Fruit fly (Drosophila melanogaster): ENCODE data around the gene ctp.

ctp gene

DNA sequence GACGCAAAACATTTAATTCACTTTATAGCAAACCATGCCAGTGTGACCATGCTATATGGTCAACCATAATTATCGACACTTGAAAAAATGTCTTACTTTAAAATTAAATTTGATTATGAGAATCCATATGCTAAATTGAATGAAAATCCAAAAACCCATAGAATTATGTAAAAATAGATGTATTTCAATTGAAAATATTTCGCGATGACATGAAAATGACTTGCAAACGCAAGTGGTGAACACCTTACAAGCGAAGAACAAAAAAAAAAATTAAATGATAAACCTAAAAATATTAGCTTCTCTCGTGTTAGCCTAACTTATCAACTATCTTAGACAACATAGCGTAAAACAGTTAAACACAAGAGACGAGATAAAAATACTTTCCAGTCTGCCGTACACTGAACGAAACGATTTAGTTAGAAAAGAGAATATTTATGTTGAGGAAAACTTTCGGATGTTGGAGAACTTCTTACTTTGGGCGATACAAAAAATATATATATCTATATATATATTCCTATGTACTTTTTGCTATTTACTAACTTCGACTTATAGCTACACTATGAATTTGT is 7.7 kb upstream of the ctp start (continued):
- TF ChIP-seq repo (GFP tag; optimal IDR thresholded peaks at IDR 0.05) (no peak), phol (tag; optimal IDR thresholded peaks at IDR 0.05) (peak; percentile 58), CG13296 (GFP tag; optimal IDR thresholded peaks at IDR 0.05) (no peak), NK7.1 (GFP tag; optimal IDR thresholded peaks at IDR 0.05) (no peak), p53 (GFP tag; optimal IDR thresholded peaks at IDR 0.05) (no peak), HLH3B (GFP tag; IDR thresholded peaks at IDR 0.05) (peak; percentile 49; the same call in 1 of the 2 replicates), caup (GFP tag; optimal IDR thresholded peaks at IDR 0.05; ENCODE audit: severe bottlenecking) (peak; percentile 59), fd96Cb (tag; optimal IDR thresholded peaks at IDR 0.05) (peak; percentile 60), croc (GFP tag; conservative IDR thresholded peaks at IDR 0.05) (no peak), gfzf (GFP tag; optimal IDR thresholded peaks at IDR 0.05) (no peak), Jarid2 (GFP tag; optimal IDR thresholded peaks at IDR 0.05) (no peak), CG9215 (GFP tag; IDR thresholded peaks at IDR 0.05) (no peak), CG11696 (GFP tag; IDR thresholded peaks at IDR 0.05) (no peak), row (GFP tag; IDR thresholded peaks at IDR 0.05) (peak; percentile 71; the same call in 2 of the 3 replicates), CG4328 (GFP tag; optimal IDR thresholded peaks at IDR 0.05) (no peak), sima (GFP tag; optimal IDR thresholded peaks at IDR 0.05) (no peak), emc (GFP tag; optimal IDR thresholded peaks at IDR 0.05) (no peak), tna (GFP tag; IDR thresholded peaks at IDR 0.05; ENCODE audit: partially characterized antibody) (no peak), pzg (GFP tag; optimal IDR thresholded peaks at IDR 0.05) (peak; percentile 33), bigmax (GFP tag; optimal IDR thresholded peaks at IDR 0.05) (no peak), BEAF-32 (GFP tag; optimal IDR thresholded peaks at IDR 0.05) (peak; percentile 12), CG31224 (GFP tag; IDR thresholded peaks at IDR 0.05) (peak; percentile 27; the same call in 1 of the 2 replicates), CG8290 (GFP tag; optimal IDR thresholded peaks at IDR 0.05) (peak; percentile 23), CG8290 (tag; optimal IDR thresholded peaks at IDR 0.05) (no peak), Ada2b (GFP tag; IDR thresholded peaks at IDR 0.05) (no peak; the same call in 1 of the 2 replicates), CG7556 (GFP tag; optimal IDR thresholded peaks at IDR 0.05) (peak; percentile 50), CG9727 (GFP tag; optimal IDR thresholded peaks at IDR 0.05) (peak; percentile 52), z (GFP tag; IDR thresholded peaks at IDR 0.05) (no peak), HLHmδ (GFP tag; optimal IDR thresholded peaks at IDR 0.05) (no peak), B-H1 (GFP tag; IDR thresholded peaks at IDR 0.05) (peak; percentile 57; the same call in 2 of the 3 replicates), hb (GFP tag; IDR thresholded peaks at IDR 0.05; ENCODE audit: partially characterized antibody) (no peak), Scr (GFP tag; IDR thresholded peaks at IDR 0.05; ENCODE audit: partially characterized antibody) (no peak), slbo (GFP tag; IDR thresholded peaks at IDR 0.05) (peak; percentile 66), CG6765 (GFP tag; optimal IDR thresholded peaks at IDR 0.05) (no peak), CG3065 (GFP tag; optimal IDR thresholded peaks at IDR 0.05) (no peak), Hand (GFP tag; optimal IDR thresholded peaks at IDR 0.05) (peak; percentile 43), odd (GFP tag; optimal IDR thresholded peaks at IDR 0.05) (no peak), CG30431 (GFP tag; optimal IDR thresholded peaks at IDR 0.05) (peak; percentile 2), gsb-n (tag; optimal IDR thresholded peaks at IDR 0.05) (no peak), ERR (GFP tag; optimal IDR thresholded peaks at IDR 0.05) (no peak), crp (GFP tag; optimal IDR thresholded peaks at IDR 0.05) (peak in 1 of 2 experiments; percentile 44), CG9797 (GFP tag; optimal IDR thresholded peaks at IDR 0.05) (peak; percentile 62), Fer1 (GFP tag; optimal IDR thresholded peaks at IDR 0.05) (peak; percentile 57), Nf-YB (GFP tag; optimal IDR thresholded peaks at IDR 0.05) (no peak), psq (GFP tag; optimal IDR thresholded peaks at IDR 0.05) (no peak), CG6689 (GFP tag; IDR thresholded peaks at IDR 0.05) (peak; percentile 71), CG8281 (tag; optimal IDR thresholded peaks at IDR 0.05) (no peak), Vsx1 (GFP tag; optimal IDR thresholded peaks at IDR 0.05) (peak; percentile 17), Oaz (GFP tag; IDR thresholded peaks at IDR 0.05) (no peak)
